Fruit fly (Drosophila melanogaster) whole organism, embryonic: ENCODE results near the gene dnc.

Experiments used
- BEAF-32 ChIP-seq: fragments of 200-800 bp; sonication (Bioruptor generic); optimal IDR thresholded peaks from 3 replicates; lab custom pipeline; 2017; ENCODE audit warnings: missing biosample characterization, missing genetic modification characterization, mild to moderate bottlenecking, moderate library complexity, missing genetic modification reagents
- CG10209 ChIP-seq: fragments of 200-800 bp; sonication (Bioruptor generic); optimal IDR thresholded peaks from 3 replicates; lab custom pipeline; 2017; ENCODE audit warnings: missing biosample characterization, mild to moderate bottlenecking, missing genetic modification characterization, missing genetic modification reagents
- CG11695 ChIP-seq: fragments of 200-800 bp; sonication (Bioruptor generic); IDR thresholded peaks from 3 replicates; pipeline ENCODE4 v1.3.6; 2022; ENCODE audit warnings: missing biosample characterization, missing genetic modification characterization
- CG11723 ChIP-seq: fragments of 200-800 bp; sonication (Bioruptor generic); optimal IDR thresholded peaks from 2 replicates; lab custom pipeline; 2017; ENCODE audit warnings: missing biosample characterization, mild to moderate bottlenecking, missing genetic modification characterization
- CG12744 ChIP-seq: fragments of 200-800 bp; sonication (Bioruptor generic); optimal IDR thresholded peaks from 2 replicates; lab custom pipeline; 2016; ENCODE audit warnings: missing biosample characterization, missing genetic modification characterization
- CG13123 ChIP-seq: fragments of 200-800 bp; sonication (Bioruptor generic); optimal IDR thresholded peaks from 2 replicates; lab custom pipeline; 2016; ENCODE audit warnings: missing biosample characterization, missing genetic modification characterization
- CG14441 ChIP-seq: fragments of 200-800 bp; sonication (Bioruptor generic); IDR thresholded peaks from 2 replicates; pipeline ENCODE4 v1.3.6; 2022; ENCODE audit warnings: missing biosample characterization, missing genetic modification characterization
- CG14965 ChIP-seq: fragments of 200-800 bp; sonication (Bioruptor generic); optimal IDR thresholded peaks from 2 replicates; lab custom pipeline; 2016; ENCODE audit warnings: missing biosample characterization, missing genetic modification characterization, borderline replicate concordance
- CG17612 ChIP-seq: fragments of 200-800 bp; sonication (Bioruptor generic); IDR thresholded peaks from 2 replicates; pipeline ENCODE4 v1.3.6; 2022; ENCODE audit warnings: missing biosample characterization, missing genetic modification characterization
- CG17802 ChIP-seq: fragments of 200-800 bp; sonication (Bioruptor generic); optimal IDR thresholded peaks from 2 replicates; lab custom pipeline; 2018; ENCODE audit warnings: missing biosample characterization, mild to moderate bottlenecking, missing genetic modification characterization, moderate library complexity
- CG18764 ChIP-seq: fragments of 200-800 bp; sonication (Bioruptor generic); optimal IDR thresholded peaks from 3 replicates; lab custom pipeline; 2016; ENCODE audit warnings: missing biosample characterization, missing genetic modification characterization
- CG2202 ChIP-seq: fragments of 200-800 bp; sonication (Bioruptor generic); optimal IDR thresholded peaks from 2 replicates; lab custom pipeline; 2018; ENCODE audit warnings: missing biosample characterization, mild to moderate bottlenecking, missing genetic modification characterization
- CG2678 ChIP-seq: fragments of 200-800 bp; sonication (Bioruptor generic); optimal IDR thresholded peaks from 3 replicates; lab custom pipeline; 2019; ENCODE audit warnings: missing biosample characterization, mild to moderate bottlenecking, missing genetic modification characterization, moderate library complexity
- CG2875 ChIP-seq: fragments of 200-800 bp; sonication (Bioruptor generic); optimal IDR thresholded peaks from 2 replicates; lab custom pipeline; 2017; ENCODE audit warnings: missing biosample characterization, mild to moderate bottlenecking, missing genetic modification characterization, missing genetic modification reagents
- CG3065 ChIP-seq: fragments of 200-800 bp; sonication (Bioruptor generic); optimal IDR thresholded peaks from 2 replicates; lab custom pipeline; 2016; ENCODE audit warnings: missing biosample characterization, missing genetic modification characterization
- CG31388 ChIP-seq: fragments of 200-800 bp; sonication (Bioruptor generic); optimal IDR thresholded peaks from 2 replicates; lab custom pipeline; 2016; ENCODE audit warnings: missing biosample characterization, missing genetic modification characterization
- CG7357 ChIP-seq: fragments of 200-800 bp; sonication (Bioruptor generic); IDR thresholded peaks from 3 replicates; pipeline ENCODE4 v1.3.6; 2022; ENCODE audit warnings: missing biosample characterization, missing genetic modification characterization
- CG9817 ChIP-seq: fragments of 200-800 bp; sonication (Bioruptor generic); optimal IDR thresholded peaks from 2 replicates; lab custom pipeline; 2018; ENCODE audit warnings: missing biosample characterization, mild to moderate bottlenecking, missing genetic modification characterization, moderate library complexity
- Dip3 ChIP-seq: fragments of 200-800 bp; sonication (Bioruptor generic); optimal IDR thresholded peaks from 3 replicates; lab custom pipeline; 2016; ENCODE audit warnings: missing biosample characterization, missing genetic modification characterization
- Doc2 ChIP-seq: fragments of 200-800 bp; sonication (Bioruptor generic); IDR thresholded peaks from 2 replicates; pipeline ENCODE4 v1.3.6; 2022; ENCODE audit warnings: missing biosample characterization, missing genetic modification characterization
- Ets65A ChIP-seq: fragments of 200-800 bp; sonication (Bioruptor generic); peaks from one replicate; lab custom pipeline; 2016; ENCODE audit warnings: missing biosample characterization, missing genetic modification characterization
- Fer1 ChIP-seq: fragments of 200-800 bp; sonication (Bioruptor generic); optimal IDR thresholded peaks from 2 replicates; lab custom pipeline; 2017; ENCODE audit warnings: missing biosample characterization, mild to moderate bottlenecking, missing genetic modification characterization
- HLH54F ChIP-seq: fragments of 200-800 bp; sonication (Bioruptor generic); optimal IDR thresholded peaks from 3 replicates; lab custom pipeline; 2016; ENCODE audit warnings: missing biosample characterization, missing genetic modification characterization
- HmgZ ChIP-seq: fragments of 200-800 bp; sonication (Bioruptor generic); optimal IDR thresholded peaks from 2 replicates; lab custom pipeline; 2018; ENCODE audit warnings: missing biosample characterization, mild to moderate bottlenecking, missing genetic modification characterization
- Hr51 ChIP-seq, 2 experiments: fragments of 200-800 bp; sonication (Bioruptor generic); optimal IDR thresholded peaks; 2 replicates in 1 of 2; 3 replicates in 1 of 2; lab custom pipeline; 2016 to 2018; ENCODE audit warnings: missing biosample characterization in 2 of 2, missing genetic modification characterization in 2 of 2, mild to moderate bottlenecking in 1 of 2, moderate library complexity in 1 of 2
- Myb ChIP-seq: fragments of 200-800 bp; sonication (Bioruptor generic); optimal IDR thresholded peaks from 2 replicates; lab custom pipeline; 2016; ENCODE audit warnings: missing biosample characterization, missing genetic modification characterization
- Scr ChIP-seq: fragments of 200-800 bp; sonication (Bioruptor generic); IDR thresholded peaks from 2 replicates; pipeline ENCODE4 v1.3.6; 2022; ENCODE audit warnings: missing biosample characterization, missing genetic modification characterization; ENCODE audit not compliant: partially characterized antibody
- Sry-β ChIP-seq: fragments of 200-800 bp; sonication (Bioruptor generic); optimal IDR thresholded peaks from 2 replicates; lab custom pipeline; 2018; ENCODE audit warnings: missing biosample characterization, mild to moderate bottlenecking, missing genetic modification characterization, moderate library complexity
- Xbp1 ChIP-seq: fragments of 200-800 bp; sonication (Bioruptor generic); optimal IDR thresholded peaks from 3 replicates; lab custom pipeline; 2016; ENCODE audit warnings: missing biosample characterization, mild to moderate bottlenecking, missing genetic modification characterization
- amos ChIP-seq: fragments of 200-800 bp; sonication (Bioruptor generic); IDR thresholded peaks from 2 replicates; pipeline ENCODE4 v1.3.6; 2022; ENCODE audit warnings: missing biosample characterization, missing genetic modification characterization; ENCODE audit not compliant: partially characterized antibody
- ase ChIP-seq: fragments of 200-800 bp; sonication (Bioruptor generic); IDR thresholded peaks from 3 replicates; pipeline ENCODE4 v1.3.6; 2022; ENCODE audit warnings: missing biosample characterization, missing genetic modification characterization
- ash1 ChIP-seq: fragments of 200-800 bp; sonication (Bioruptor generic); optimal IDR thresholded peaks from 2 replicates; lab custom pipeline; 2018; ENCODE audit warnings: missing biosample characterization, mild to moderate bottlenecking, missing genetic modification characterization
- ato ChIP-seq: fragments of 200-800 bp; sonication (Bioruptor generic); IDR thresholded peaks from 2 replicates; pipeline ENCODE4 v1.3.6; 2022; ENCODE audit warnings: missing biosample characterization, missing genetic modification characterization; ENCODE audit not compliant: partially characterized antibody
- bbx ChIP-seq: fragments of 200-800 bp; sonication (Bioruptor generic); IDR thresholded peaks from 2 replicates; pipeline ENCODE4 v1.3.6; 2022; ENCODE audit warnings: missing biosample characterization, missing genetic modification characterization; ENCODE audit not compliant: partially characterized antibody
- bowl ChIP-seq: fragments of 200-800 bp; sonication (Bioruptor generic); IDR thresholded peaks from 2 replicates; pipeline ENCODE4 v1.3.6; 2022; ENCODE audit warnings: missing biosample characterization, missing genetic modification characterization
- corto ChIP-seq: fragments of 200-800 bp; sonication (Bioruptor generic); optimal IDR thresholded peaks from 2 replicates; lab custom pipeline; 2016; ENCODE audit warnings: missing biosample characterization, mild to moderate bottlenecking, missing genetic modification characterization, moderate library complexity
- dan ChIP-seq: fragments of 200-800 bp; sonication (Bioruptor generic); IDR thresholded peaks from 2 replicates; pipeline ENCODE4 v1.3.6; 2022; ENCODE audit warnings: missing biosample characterization, missing genetic modification characterization
- dimm ChIP-seq: fragments of 200-800 bp; sonication (Bioruptor generic); IDR thresholded peaks from 2 replicates; pipeline ENCODE4 v1.3.6; 2022; ENCODE audit warnings: missing biosample characterization, missing genetic modification characterization
- dpn ChIP-seq, 2 experiments: fragments of 200-800 bp; sonication (Bioruptor generic); optimal IDR thresholded peaks; 3 replicates each; lab custom pipeline; 2016; ENCODE audit warnings: missing biosample characterization in 2 of 2, missing genetic modification characterization in 2 of 2
- inv ChIP-seq: fragments of 200-800 bp; sonication (Bioruptor generic); IDR thresholded peaks from 2 replicates; pipeline ENCODE4 v1.3.6; 2022; ENCODE audit warnings: missing biosample characterization, missing genetic modification characterization; ENCODE audit not compliant: partially characterized antibody
- kay ChIP-seq: fragments of 200-800 bp; sonication (Bioruptor generic); optimal IDR thresholded peaks from 2 replicates; lab custom pipeline; 2016; ENCODE audit warnings: missing biosample characterization, missing genetic modification characterization
- lab ChIP-seq: fragments of 200-800 bp; sonication (Bioruptor generic); optimal IDR thresholded peaks from 3 replicates; lab custom pipeline; 2017; ENCODE audit warnings: missing biosample characterization, missing genetic modification characterization, mild to moderate bottlenecking, moderate library complexity, missing genetic modification reagents
- lmd ChIP-seq: fragments of 200-800 bp; sonication (Bioruptor generic); IDR thresholded peaks from 2 replicates; pipeline ENCODE4 v1.3.6; 2022; ENCODE audit warnings: missing biosample characterization, missing genetic modification characterization
- otp ChIP-seq: fragments of 200-800 bp; sonication (Bioruptor generic); IDR thresholded peaks from 3 replicates; pipeline ENCODE4, ENCODE4 v1.3.6; 2022; ENCODE audit warnings: missing biosample characterization, missing genetic modification characterization
- pita ChIP-seq: fragments of 200-800 bp; sonication (Bioruptor generic); optimal IDR thresholded peaks from 2 replicates; lab custom pipeline; 2017; ENCODE audit warnings: missing biosample characterization, mild to moderate bottlenecking, missing genetic modification characterization
- slp2 ChIP-seq: fragments of 200-800 bp; sonication (Bioruptor generic); optimal IDR thresholded peaks from 2 replicates; lab custom pipeline; 2016; ENCODE audit warnings: missing biosample characterization, missing genetic modification characterization
- tll ChIP-seq, 2 experiments: fragments of 200-800 bp in 1 of 2; fragments of >200 bp in 1 of 2; sonication (Bioruptor generic) in 1 of 2; optimal IDR thresholded peaks; 2 replicates each; lab custom pipeline; 2017 to 2019; ENCODE audit warnings: missing biosample characterization in 2 of 2, missing genetic modification characterization in 2 of 2, mild to moderate bottlenecking in 1 of 2, moderate library complexity in 1 of 2
- tx ChIP-seq: fragments of 200-800 bp; sonication (Bioruptor generic); optimal IDR thresholded peaks from 2 replicates; lab custom pipeline; 2016; ENCODE audit warnings: missing biosample characterization, missing genetic modification characterization
- z ChIP-seq: fragments of 200-800 bp; sonication (Bioruptor generic); IDR thresholded peaks from 3 replicates; pipeline ENCODE4 v1.3.6; 2022; ENCODE audit warnings: missing biosample characterization, missing genetic modification characterization
- zen ChIP-seq: fragments of 200-800 bp; sonication (Bioruptor generic); optimal IDR thresholded peaks from 3 replicates; lab custom pipeline; 2018; ENCODE audit warnings: missing biosample characterization, mild to moderate bottlenecking, missing genetic modification characterization, moderate library complexity

Gene dnc

dm6 chrX:3363676-3364075, 187.4 kb downstream of the dnc start (continued):
- TF ChIP-seq bbx (GFP tag; lab: Robert Waterston, UW), result no peak
- peak; percentile 96 for TF ChIP-seq Ets65A (GFP tag; lab: Kevin White, UChicago)
- TF ChIP-seq Fer1 (GFP tag; lab: Kevin White, UChicago), result peak; percentile 59
- peak; percentile 46; the same call in 1 of the 2 replicates for TF ChIP-seq CG14441 (GFP tag; lab: Robert Waterston, UW)
- TF ChIP-seq CG2202 (tag; lab: Kevin White, UChicago), result no peak
- no peak for TF ChIP-seq CG17802 (tag; lab: Kevin White, UChicago)
- no peak for TF ChIP-seq CG3065 (GFP tag; lab: Kevin White, UChicago)
- TF ChIP-seq CG13123 (GFP tag; lab: Kevin White, UChicago), result no peak
- TF ChIP-seq CG31388 (GFP tag; lab: Kevin White, UChicago), result no peak
- TF ChIP-seq CG18764 (GFP tag; lab: Kevin White, UChicago), result peak; percentile 8
- peak; percentile 69 for TF ChIP-seq CG10209 (GFP tag; lab: Kevin White, UChicago)
- TF ChIP-seq ato (GFP tag; lab: Robert Waterston, UW), result no peak
- TF ChIP-seq Sry-β (GFP tag; lab: Kevin White, UChicago), result no peak
- TF ChIP-seq CG12744 (GFP tag; lab: Kevin White, UChicago), result peak; percentile 47
- peak; percentile 73 for TF ChIP-seq CG9817
- TF ChIP-seq dimm, result no peak
- peak; percentile 84 for TF ChIP-seq HLH54F (GFP tag; lab: Kevin White, UChicago)
- TF ChIP-seq amos (GFP tag; lab: Robert Waterston, UW), result no peak
- TF ChIP-seq otp (GFP tag; lab: Robert Waterston, UW), result 0 out of 3 replicates have a peak, but pooled peaks have one; percentile 55
- peak; percentile 87 for TF ChIP-seq lab (GFP tag; lab: Kevin White, UChicago)
- TF ChIP-seq dpn (GFP tag; optimal IDR thresholded peaks at IDR 0.05; lab: Kevin White, UChicago), result peak; percentile 49 to 81
- TF ChIP-seq Myb (GFP tag; lab: Kevin White, UChicago), result peak; percentile 65
- TF ChIP-seq Hr51 (GFP tag; optimal IDR thresholded peaks at IDR 0.05; lab: Kevin White, UChicago), result peak; percentile 1 to 67
- no peak for TF ChIP-seq BEAF-32 (GFP tag; lab: Kevin White, UChicago)
- peak; percentile 81 for TF ChIP-seq Dip3
- TF ChIP-seq Doc2 (GFP tag; lab: Robert Waterston, UW), result no peak
- peak; percentile 51 for TF ChIP-seq HmgZ (tag; lab: Kevin White, UChicago)
- TF ChIP-seq pita (GFP tag; lab: Kevin White, UChicago), result no peak
- no peak for TF ChIP-seq z (GFP tag; lab: Robert Waterston, UW)
- no peak for TF ChIP-seq ash1 (GFP tag; lab: Kevin White, UChicago)
- TF ChIP-seq CG11695 (GFP tag; lab: Robert Waterston, UW), result peak; percentile 43; the same call in 1 of the 3 replicates
- no peak for TF ChIP-seq dan (GFP tag; lab: Robert Waterston, UW)
- TF ChIP-seq CG2678, result peak; percentile 75
- no peak for TF ChIP-seq corto (GFP tag; lab: Kevin White, UChicago)
- no peak for TF ChIP-seq bowl (GFP tag; lab: Robert Waterston, UW)
- peak; percentile 36 for TF ChIP-seq zen (tag; lab: Kevin White, UChicago)
- peak; percentile 38 for TF ChIP-seq kay (GFP tag; lab: Kevin White, UChicago)
- no peak for TF ChIP-seq tll (GFP tag; optimal IDR thresholded peaks at IDR 0.05; lab: Kevin White, UChicago)
- no peak for TF ChIP-seq inv
- TF ChIP-seq tx (GFP tag; lab: Kevin White, UChicago), result peak; percentile 49
- peak; percentile 65 for TF ChIP-seq CG17612 (GFP tag; lab: Robert Waterston, UW)
- TF ChIP-seq Xbp1, result peak; percentile 49
- TF ChIP-seq ase, result no peak
- TF ChIP-seq CG11723 (GFP tag; lab: Kevin White, UChicago), result no peak
- TF ChIP-seq slp2, result peak; percentile 55
- TF ChIP-seq Scr (GFP tag; lab: Robert Waterston, UW), result no peak
- TF ChIP-seq lmd (GFP tag; lab: Robert Waterston, UW), result peak; percentile 83
- peak; percentile 43; the same call in 1 of the 3 replicates for TF ChIP-seq CG7357 (GFP tag; lab: Robert Waterston, UW)
- TF ChIP-seq CG14965 (GFP tag; lab: Kevin White, UChicago), result no peak
- TF ChIP-seq CG2875 (GFP tag; lab: Kevin White, UChicago), result no peak
